Worm (Caenorhabditis elegans): ENCODE measurements around the gene K12B6.9.

DNA sequence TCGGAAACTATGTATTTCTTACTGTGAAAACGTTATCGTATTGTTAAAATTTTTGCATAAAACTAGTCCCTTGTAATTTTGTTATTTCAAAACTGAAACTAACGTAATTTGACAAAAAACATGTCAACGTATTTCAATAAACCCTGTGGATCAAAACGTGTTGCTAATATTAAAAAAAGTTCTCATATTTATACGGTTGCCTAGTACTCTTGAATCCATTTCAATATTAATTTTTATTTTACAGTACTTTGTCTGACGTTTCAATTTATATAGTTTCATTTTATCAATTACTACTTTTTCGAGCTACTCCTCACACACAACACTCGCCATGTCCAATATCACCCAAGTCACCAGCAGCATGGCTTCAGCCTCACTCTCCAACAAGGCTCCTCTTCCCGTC is 11.0 kb upstream of the K12B6.9 start, which contains the start of gene sago-1:
- TF ChIP-seq cog-1 (tag; optimal IDR thresholded peaks at IDR 0.05) (no peak), med-1 (GFP tag; optimal IDR thresholded peaks at IDR 0.05; ENCODE audit: insufficient read depth) (no peak), ztf-29 (GFP tag; IDR thresholded peaks at IDR 0.05) (no peak), tab-1 (GFP tag; IDR thresholded peaks at IDR 0.05) (no peak)
